Worm (Caenorhabditis elegans) whole organism, midembryonic: ENCODE measurements around the gene B0035.21.

Experiments
- T22C8.4 ChIP-seq: fragments of 200-800 bp; sonication (Bioruptor generic); IDR thresholded peaks from 2 replicates; pipeline ENCODE4 v1.3.6; 2022; ENCODE audit warnings: missing genetic modification characterization, missing compliant biosample characterization
- cog-1 ChIP-seq: sonication (generic microtip); optimal IDR thresholded peaks from 2 replicates; lab custom pipeline; 2016; ENCODE audit warnings: missing genetic modification characterization, missing compliant biosample characterization
- flt-1 ChIP-seq: fragments of 200-800 bp; sonication (Bioruptor generic); IDR thresholded peaks from 2 replicates; pipeline ENCODE4 v1.3.6; 2022; ENCODE audit warnings: missing genetic modification characterization, missing compliant biosample characterization
- klf-2 ChIP-seq: fragments of 200-800 bp; sonication (Bioruptor generic); conservative IDR thresholded peaks from 2 replicates; pipeline ENCODE4 v1.3.6; 2022; ENCODE audit warnings: missing genetic modification reagents, missing genetic modification characterization, missing compliant biosample characterization
- med-1 ChIP-seq: sonication (generic microtip); optimal IDR thresholded peaks from 2 replicates; lab custom pipeline; 2017; ENCODE audit warnings: missing genetic modification characterization, mild to moderate bottlenecking, missing compliant biosample characterization, antibody characterized with exemption, missing genetic modification reagents; ENCODE audit not compliant: insufficient read depth
- ref-1 ChIP-seq: fragments of 200-800 bp; sonication (Bioruptor generic); conservative IDR thresholded peaks from 2 replicates; pipeline ENCODE4 v1.3.6; 2022; ENCODE audit warnings: missing genetic modification reagents, missing genetic modification characterization, missing compliant biosample characterization
- tab-1 ChIP-seq: fragments of 200-800 bp; sonication (Bioruptor generic); IDR thresholded peaks from 2 replicates; pipeline ENCODE4 v1.3.6; 2022; ENCODE audit warnings: missing genetic modification characterization, missing compliant biosample characterization
- ztf-23 ChIP-seq: fragments of 200-800 bp; sonication (Bioruptor generic); IDR thresholded peaks from 2 replicates; pipeline ENCODE4 v1.3.6; 2022; ENCODE audit warnings: missing genetic modification reagents, missing genetic modification characterization, missing compliant biosample characterization
- ztf-29 ChIP-seq: fragments of 200-800 bp; sonication (Bioruptor generic); IDR thresholded peaks from 2 replicates; pipeline ENCODE4 v1.3.6; 2022; ENCODE audit warnings: missing genetic modification reagents, missing genetic modification characterization, missing compliant biosample characterization

The B0035.21 gene

ce11 chrIV:11326939-11327565 is at the start of gene B0035.21:
B0035.21 (plus strand) TSS chrIV:11327260.
- no peak for TF ChIP-seq flt-1 (GFP tag; lab: Robert Waterston, UW)
- no peak for TF ChIP-seq ztf-29 (GFP tag; lab: Robert Waterston, UW)

DNA sequence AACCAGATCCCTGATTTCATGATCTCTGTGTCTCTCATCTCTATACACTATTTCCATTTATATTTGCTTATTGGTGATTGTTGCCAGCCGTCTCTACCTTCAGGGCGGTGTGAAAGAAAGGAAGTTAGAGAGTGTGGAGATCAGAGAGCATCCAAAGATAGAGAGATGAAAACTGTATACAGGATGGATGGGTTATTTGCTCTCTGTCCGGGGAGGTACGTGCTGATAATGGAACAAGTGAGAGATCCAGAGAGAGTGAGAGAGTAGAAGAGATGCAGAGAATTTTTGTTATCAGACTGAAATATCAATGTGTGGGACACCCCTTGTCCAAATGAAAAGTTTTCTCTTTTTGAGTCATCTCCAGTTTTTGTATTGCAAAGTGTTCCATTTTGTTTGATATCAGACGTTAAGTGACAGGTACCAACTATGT is 42.9 kb upstream of the B0035.21 start:
- TF ChIP-seq ztf-29 (GFP tag; lab: Robert Waterston, UW) (no peak), flt-1 (GFP tag; lab: Robert Waterston, UW) (no peak), klf-2 (no peak), tab-1 (no peak), ztf-23 (GFP tag; lab: Robert Waterston, UW) (no peak), T22C8.4 (GFP tag; lab: Robert Waterston, UW) (no peak), cog-1 (tag; lab: Kevin White, UChicago) (no peak)

DNA sequence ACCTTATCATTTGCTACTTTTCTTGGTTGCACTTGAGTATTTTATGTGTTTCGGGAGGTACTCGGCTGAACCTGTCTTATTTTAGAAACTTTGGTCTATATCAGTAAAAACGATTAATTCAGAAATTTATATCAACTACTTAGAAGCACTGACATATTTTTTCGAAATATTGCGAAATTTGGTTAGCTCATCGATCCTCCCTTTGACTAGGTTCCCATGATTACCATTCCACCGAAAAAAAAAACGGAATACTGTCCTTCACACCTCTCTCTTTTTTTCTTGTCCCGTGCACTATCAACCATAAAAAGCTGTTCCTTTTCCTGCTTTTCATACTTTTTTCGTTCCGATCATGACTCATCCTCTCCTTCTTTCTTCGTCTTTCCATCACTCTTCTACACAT is 41.8 kb upstream of the B0035.21 start:
- TF ChIP-seq ref-1 (GFP tag; lab: Robert Waterston, UW) (no peak), ztf-23 (GFP tag; lab: Robert Waterston, UW) (no peak)

DNA sequence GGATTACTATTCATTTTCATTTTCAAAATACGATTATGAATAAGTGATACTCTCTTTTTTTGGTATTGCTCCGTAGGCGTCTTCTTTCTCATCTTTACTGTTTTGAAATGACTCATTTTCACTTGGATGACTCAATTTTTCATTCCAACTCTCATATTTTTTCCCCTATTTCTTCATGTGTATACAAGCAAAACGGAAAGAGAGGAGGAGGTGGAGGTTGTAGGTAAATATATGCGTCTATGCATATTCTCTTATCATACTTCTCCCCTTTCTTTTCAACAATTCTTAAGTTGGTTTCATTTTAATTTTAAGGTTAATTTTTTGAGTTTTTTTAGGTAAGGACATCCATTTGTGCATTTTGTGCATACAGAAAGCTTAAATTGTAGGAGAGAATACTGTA is 40.9 kb upstream of the B0035.21 start:
- no peak for TF ChIP-seq med-1 (GFP tag; lab: Kevin White, UChicago)

ce11 chrIV:11287511-11287910 is 39.5 kb upstream of the B0035.21 start, which contains the start of gene F54D1.6:
F54D1.6 (plus strand) TSS chrIV:11287811.
- TF ChIP-seq klf-2 (no peak), med-1 (GFP tag; lab: Kevin White, UChicago) (no peak), cog-1 (tag; lab: Kevin White, UChicago) (no peak), tab-1 (no peak), T22C8.4 (GFP tag; lab: Robert Waterston, UW) (no peak), flt-1 (GFP tag; lab: Robert Waterston, UW) (no peak), ztf-23 (GFP tag; lab: Robert Waterston, UW) (no peak), ref-1 (GFP tag; lab: Robert Waterston, UW) (no peak), ztf-29 (GFP tag; lab: Robert Waterston, UW) (no peak)

DNA sequence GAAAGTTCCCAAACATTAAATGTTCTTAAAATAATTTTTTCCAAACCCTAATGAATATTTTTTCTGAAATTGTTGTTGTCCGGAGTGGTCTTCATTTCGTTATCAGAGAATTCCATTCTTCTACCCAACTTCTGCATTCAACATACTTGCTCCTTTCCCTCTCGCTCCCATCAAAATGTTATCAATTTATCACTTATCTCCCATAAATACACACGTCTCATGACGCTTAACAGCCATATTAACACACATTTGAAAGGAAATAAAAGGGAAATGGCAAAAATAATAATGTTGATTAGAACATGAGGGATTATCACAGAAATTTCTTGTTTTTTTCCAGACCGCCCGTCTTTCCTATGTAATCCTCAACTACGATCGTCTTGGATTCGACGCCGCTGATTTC is 38.1 kb upstream of the B0035.21 start:
- TF ChIP-seq flt-1 (GFP tag; lab: Robert Waterston, UW) (no peak), ref-1 (GFP tag; lab: Robert Waterston, UW) (no peak), tab-1 (no peak), cog-1 (tag; lab: Kevin White, UChicago) (no peak), ztf-23 (GFP tag; lab: Robert Waterston, UW) (no peak), klf-2 (no peak), T22C8.4 (GFP tag; lab: Robert Waterston, UW) (no peak), ztf-29 (GFP tag; lab: Robert Waterston, UW) (no peak), med-1 (GFP tag; lab: Kevin White, UChicago) (no peak)

- TF ChIP-seq ref-1 (GFP tag; lab: Robert Waterston, UW), result no peak
- no peak for TF ChIP-seq klf-2
- TF ChIP-seq ztf-23 (GFP tag; lab: Robert Waterston, UW), result no peak
- no peak for TF ChIP-seq flt-1 (GFP tag; lab: Robert Waterston, UW)
- TF ChIP-seq ztf-29 (GFP tag; lab: Robert Waterston, UW), result no peak
- no peak for TF ChIP-seq tab-1
- no peak for TF ChIP-seq T22C8.4 (GFP tag; lab: Robert Waterston, UW)
- no peak for TF ChIP-seq cog-1 (tag; lab: Kevin White, UChicago)
- TF ChIP-seq med-1 (GFP tag; lab: Kevin White, UChicago), result no peak
Observed at ce11 chrIV:11296787-11297186, 30.3 kb upstream of the B0035.21 start, which contains the start of gene mttu-1. mttu-1 (minus strand) TSS chrIV:11296887.

- TF ChIP-seq T22C8.4 (GFP tag; lab: Robert Waterston, UW), result peak; percentile 63
- TF ChIP-seq ztf-23 (GFP tag; lab: Robert Waterston, UW), result no peak
Observed at ce11 chrIV:11298154-11299086, 28.6 kb upstream of the B0035.21 start, which contains the start of the genes B0035.15 and dnj-1. B0035.15 (minus strand) TSS chrIV:11298252. dnj-1 (plus strand) TSS chrIV:11299036.

DNA sequence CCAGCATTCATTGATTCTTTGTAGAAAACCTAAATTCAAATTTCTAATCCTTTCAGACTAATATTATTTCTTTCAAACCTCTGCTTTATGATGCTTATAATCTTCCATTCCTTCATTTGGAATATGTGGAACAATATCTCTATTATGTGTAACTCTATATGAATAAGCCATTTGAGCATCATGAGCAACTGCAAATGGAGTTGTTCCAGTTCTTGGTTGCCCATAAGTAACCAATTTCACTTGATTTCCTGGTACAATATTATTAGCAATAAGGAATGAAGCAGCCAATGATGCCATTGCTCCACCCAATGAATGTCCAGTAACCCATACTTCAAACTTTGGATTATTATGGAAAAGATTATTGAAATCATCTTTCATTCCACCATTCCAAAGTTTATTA is 22.1 kb upstream of the B0035.21 start:
- TF ChIP-seq ref-1 (GFP tag; lab: Robert Waterston, UW) (no peak), klf-2 (no peak), flt-1 (GFP tag; lab: Robert Waterston, UW) (no peak), cog-1 (tag; lab: Kevin White, UChicago) (no peak), med-1 (GFP tag; lab: Kevin White, UChicago) (no peak), tab-1 (no peak), ztf-29 (GFP tag; lab: Robert Waterston, UW) (no peak), T22C8.4 (GFP tag; lab: Robert Waterston, UW) (no peak), ztf-23 (GFP tag; lab: Robert Waterston, UW) (no peak)

ce11 chrIV:11306548-11306947 is 20.5 kb upstream of the B0035.21 start, which contains the start of gene B0035.13:
B0035.13 (minus strand) TSS chrIV:11306720.
- TF ChIP-seq tab-1 (no peak), flt-1 (GFP tag; lab: Robert Waterston, UW) (no peak), cog-1 (tag; lab: Kevin White, UChicago) (no peak), ref-1 (GFP tag; lab: Robert Waterston, UW) (no peak), klf-2 (no peak), ztf-29 (GFP tag; lab: Robert Waterston, UW) (no peak), T22C8.4 (GFP tag; lab: Robert Waterston, UW) (no peak), med-1 (GFP tag; lab: Kevin White, UChicago) (no peak), ztf-23 (GFP tag; lab: Robert Waterston, UW) (no peak)
